Fruit fly (Drosophila melanogaster): ENCODE measurements around the gene Naa60.

Naa60 gene

DNA sequence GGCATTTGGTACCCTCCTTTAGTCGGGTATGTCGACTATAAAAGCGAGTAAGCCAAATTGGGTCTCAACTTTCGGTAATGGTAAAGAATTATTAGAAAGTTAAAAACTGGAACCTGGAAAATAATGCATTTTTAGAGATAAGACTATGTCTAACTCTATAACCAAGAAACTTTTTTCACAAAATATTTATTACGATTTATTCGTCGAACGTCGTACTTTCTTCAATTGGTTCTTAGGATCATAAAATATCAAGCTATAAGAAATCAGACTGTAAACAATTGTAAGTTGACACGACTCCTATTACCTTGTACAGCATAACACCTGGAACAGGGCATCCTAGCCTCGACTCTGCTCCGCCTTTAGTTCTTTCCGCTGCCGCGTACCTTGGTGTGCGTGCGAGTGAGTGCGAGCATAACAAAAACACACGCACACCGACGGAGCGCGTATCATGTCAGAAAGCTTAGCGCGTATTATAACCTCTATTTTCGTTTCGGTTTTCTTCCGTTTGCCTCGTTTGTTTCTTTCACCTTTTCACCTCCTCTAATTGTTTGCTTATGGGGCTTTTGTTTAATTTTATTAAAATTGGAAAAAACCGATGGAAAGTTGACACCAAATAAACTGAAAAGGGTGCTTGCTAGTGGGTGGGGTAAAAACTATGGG is 33.7 kb upstream of the Naa60 start (continued):
- TF ChIP-seq CG14710 (tag; optimal IDR thresholded peaks at IDR 0.05) (peak; percentile 94), bigmax (GFP tag; optimal IDR thresholded peaks at IDR 0.05) (peak; percentile 89), sd (tag; optimal IDR thresholded peaks at IDR 0.05) (peak; percentile 76), Side (GFP tag; optimal IDR thresholded peaks at IDR 0.05) (peak; percentile 97), Poxn (GFP tag; IDR thresholded peaks at IDR 0.05) (peak; percentile 75), Drgx (GFP tag; IDR thresholded peaks at IDR 0.05) (peak; percentile 83), NfI (GFP tag; optimal IDR thresholded peaks at IDR 0.05) (peak; percentile 94), onecut (GFP tag; IDR thresholded peaks at IDR 0.05) (peak; percentile 85), CG7928 (GFP tag; optimal IDR thresholded peaks at IDR 0.05) (peak; percentile 74), nerfin-1 (tag; optimal IDR thresholded peaks at IDR 0.05) (peak; percentile 91), CG12769 (tag; optimal IDR thresholded peaks at IDR 0.05) (peak; percentile 83), CG31388 (GFP tag; optimal IDR thresholded peaks at IDR 0.05) (peak; percentile 87), CG6683 (GFP tag; optimal IDR thresholded peaks at IDR 0.05) (peak; percentile 91), corto (GFP tag; optimal IDR thresholded peaks at IDR 0.05) (peak; percentile 56), CG1603 (tag; optimal IDR thresholded peaks at IDR 0.05) (peak; percentile 86), Atf-2 (GFP tag; optimal IDR thresholded peaks at IDR 0.05) (peak; percentile 98), E2f2 (GFP tag; IDR thresholded peaks at IDR 0.05) (peak; percentile 62), CG7745 (tag; optimal IDR thresholded peaks at IDR 0.05) (no peak), CG11247 (GFP tag; IDR thresholded peaks at IDR 0.05) (peak; percentile 84), ac (GFP tag; optimal IDR thresholded peaks at IDR 0.05) (no peak), sens (GFP tag) (peak; percentile 100), CG34224 (GFP tag; IDR thresholded peaks at IDR 0.05; ENCODE audit: partially characterized antibody) (no peak), CG31365 (tag; optimal IDR thresholded peaks at IDR 0.05) (peak; percentile 68), CG17802 (tag; optimal IDR thresholded peaks at IDR 0.05) (peak; percentile 78), Hand (GFP tag; optimal IDR thresholded peaks at IDR 0.05) (peak; percentile 96)

dm6 chr3L:9693552-9694133 is 33.1 kb upstream of the Naa60 start:
- no peak for TF ChIP-seq ac (GFP tag; optimal IDR thresholded peaks at IDR 0.05)
- TF ChIP-seq CG10431 (GFP tag; optimal IDR thresholded peaks at IDR 0.05): no peak
- peak; percentile 71 for TF ChIP-seq sens (GFP tag)
- TF ChIP-seq dmrt11E (tag; optimal IDR thresholded peaks at IDR 0.05): no peak
- TF ChIP-seq wor (GFP tag; IDR thresholded peaks at IDR 0.05): peak; percentile 37; the same call in 1 of the 2 replicates
- TF ChIP-seq CG12104 (GFP tag; optimal IDR thresholded peaks at IDR 0.05): no peak
- 0 out of 2 replicates have a peak, but pooled peaks have one; percentile 21 for TF ChIP-seq ttk (GFP tag; IDR thresholded peaks at IDR 0.05)
- TF ChIP-seq E2f2 (GFP tag; IDR thresholded peaks at IDR 0.05): no peak
- 0 out of 2 replicates have a peak, but pooled peaks have one; percentile 28 for TF ChIP-seq Ada2b (GFP tag; IDR thresholded peaks at IDR 0.05)
- peak; percentile 70 for TF ChIP-seq cwo (GFP tag; optimal IDR thresholded peaks at IDR 0.05)
- peak; percentile 40 for TF ChIP-seq CG14014 (GFP tag; IDR thresholded peaks at IDR 0.05)
- TF ChIP-seq Sox100B (GFP tag; optimal IDR thresholded peaks at IDR 0.05): peak; percentile 6
- TF ChIP-seq CG12744 (GFP tag; optimal IDR thresholded peaks at IDR 0.05): no peak
- TF ChIP-seq gem (tag; optimal IDR thresholded peaks at IDR 0.05): peak; percentile 45
- peak; percentile 28 for TF ChIP-seq CG18599 (GFP tag; optimal IDR thresholded peaks at IDR 0.05)
- 0 out of 4 replicates have a peak, but pooled peaks have one; percentile 19 for TF ChIP-seq Gug (GFP tag; IDR thresholded peaks at IDR 0.05)
- no peak for TF ChIP-seq run (tag; optimal IDR thresholded peaks at IDR 0.05)
- TF ChIP-seq CG32767 (GFP tag; IDR thresholded peaks at IDR 0.05): 0 out of 2 replicates have a peak, but pooled peaks have one; percentile 16
- peak; percentile 44; the same call in 1 of the 2 replicates for TF ChIP-seq CG17328 (GFP tag; IDR thresholded peaks at IDR 0.05)
- peak; percentile 52; the same call in 1 of the 3 replicates for TF ChIP-seq CG6791 (GFP tag; IDR thresholded peaks at IDR 0.05; ENCODE audit: partially characterized antibody)
- peak; percentile 37; the same call in 1 of the 2 replicates for TF ChIP-seq CG10366 (GFP tag; IDR thresholded peaks at IDR 0.05)
- TF ChIP-seq ssp (GFP tag; IDR thresholded peaks at IDR 0.05): 0 out of 2 replicates have a peak, but pooled peaks have one; percentile 20
- TF ChIP-seq crp (GFP tag; optimal IDR thresholded peaks at IDR 0.05): peak in 1 of 2 experiments; percentile 30
- 0 out of 2 replicates have a peak, but pooled peaks have one; percentile 41 for TF ChIP-seq sim (GFP tag; IDR thresholded peaks at IDR 0.05)
- no peak for TF ChIP-seq CG10147 (GFP tag; optimal IDR thresholded peaks at IDR 0.05)
